Worm (Caenorhabditis elegans) whole organism, L4 larva: Measurements from ENCODE around the gene xtr-2.

Experiments
- F37D6.2 ChIP-seq: sonication (generic microtip); optimal IDR thresholded peaks from 2 replicates; lab custom pipeline; 2016; ENCODE audit warnings: mild to moderate bottlenecking, missing genetic modification characterization, missing compliant biosample characterization
- ama-1 ChIP-seq: fragments of 150-350 bp; optimal IDR thresholded peaks from 2 replicates; lab custom pipeline; 2014; ENCODE audit warnings: inconsistent platforms, mixed read lengths
- fkh-10 ChIP-seq: fragments of 150-350 bp; optimal IDR thresholded peaks from 2 replicates; lab custom pipeline; 2014; ENCODE audit warnings: missing biosample characterization, missing genetic modification reagents, missing genetic modification characterization
- mdl-1 ChIP-seq, 2 experiments: fragments of 150-350 bp in 1 of 2; sonication (generic microtip) in 1 of 2; optimal IDR thresholded peaks; 2 replicates each; lab custom pipeline; 2014 to 2017; ENCODE audit warnings: missing biosample characterization in 2 of 2, missing genetic modification characterization in 2 of 2
- nhr-10 ChIP-seq: fragments of 150-350 bp; optimal IDR thresholded peaks from 2 replicates; lab custom pipeline; 2014; ENCODE audit warnings: missing biosample characterization, missing genetic modification characterization
- nhr-76 ChIP-seq: fragments of 150-350 bp; optimal IDR thresholded peaks from 2 replicates; lab custom pipeline; 2014; ENCODE audit warnings: missing biosample characterization, missing genetic modification characterization
- snpc-1.2 ChIP-seq: fragments of 200-800 bp; sonication (Bioruptor generic); IDR thresholded peaks from 2 replicates; pipeline ENCODE4 v1.3.6; 2022; ENCODE audit warnings: missing genetic modification reagents, missing genetic modification characterization, missing compliant biosample characterization
- snpc-4 ChIP-seq: fragments of 150-350 bp; optimal IDR thresholded peaks from 2 replicates; lab custom pipeline; 2014; ENCODE audit warnings: missing biosample characterization, missing genetic modification characterization
- unc-39 ChIP-seq: sonication (generic microtip); optimal IDR thresholded peaks from 2 replicates; lab custom pipeline; 2017; ENCODE audit warnings: missing biosample characterization, missing genetic modification characterization
- zfp-3 ChIP-seq: fragments of 200-800 bp; sonication (Bioruptor generic); conservative IDR thresholded peaks from 2 replicates; pipeline ENCODE4 v1.3.6; 2022; ENCODE audit warnings: missing genetic modification reagents, missing genetic modification characterization, missing compliant biosample characterization

ce11 chrX:12357127-12357526, 41.8 kb downstream of the xtr-2 start, which contains the start of gene nspc-13:
- TF ChIP-seq mdl-1 (tag; optimal IDR thresholded peaks at IDR 0.05; lab: Kevin White, UChicago) (no peak), F37D6.2 (tag; lab: Kevin White, UChicago) (no peak), snpc-1.2 (GFP tag; lab: Robert Waterston, UW) (no peak), nhr-76 (no peak), nhr-10 (no peak), ama-1 (lab: Kevin White, UChicago) (no peak), unc-39 (tag; lab: Kevin White, UChicago) (no peak), snpc-4 (tag; lab: Kevin White, UChicago) (no peak), zfp-3 (GFP tag; lab: Robert Waterston, UW) (no peak), fkh-10 (GFP tag; lab: Kevin White, UChicago) (no peak)
